Fruit fly (Drosophila melanogaster) whole organism, wandering third instar larva: ENCODE results near the gene NdufV3.

ENCODE experiments used
- Abd-B ChIP-seq: fragments of >200 bp; optimal IDR thresholded peaks from 2 replicates; lab custom pipeline; 2017; ENCODE audit warnings: missing biosample characterization, missing genetic modification characterization
- CG32264 ChIP-seq: fragments of 200-800 bp; sonication (Bioruptor generic); optimal IDR thresholded peaks from 2 replicates; lab custom pipeline; 2016; ENCODE audit warnings: missing biosample characterization, missing genetic modification characterization
- CG9705 ChIP-seq: fragments of 200-800 bp; sonication (Bioruptor generic); optimal IDR thresholded peaks from 2 replicates; lab custom pipeline; 2018; ENCODE audit warnings: missing biosample characterization, mild to moderate bottlenecking, missing genetic modification characterization
- CrebA ChIP-seq: fragments of 200-800 bp; sonication (Bioruptor generic); optimal IDR thresholded peaks from 2 replicates; lab custom pipeline; 2016; ENCODE audit warnings: missing biosample characterization, mild to moderate bottlenecking, missing genetic modification characterization, borderline replicate concordance
- HLH106 ChIP-seq: fragments of 200-800 bp; optimal IDR thresholded peaks from 3 replicates; lab custom pipeline; 2019; ENCODE audit warnings: missing biosample characterization, mild to moderate bottlenecking, missing genetic modification characterization, moderate library complexity
- Hnf4 ChIP-seq: fragments of 200-800 bp; sonication (Bioruptor generic); optimal IDR thresholded peaks from 2 replicates; lab custom pipeline; 2016; ENCODE audit warnings: missing biosample characterization, mild to moderate bottlenecking, missing genetic modification characterization
- Hr78 ChIP-seq: fragments of >200 bp; optimal IDR thresholded peaks from 2 replicates; lab custom pipeline; 2017; ENCODE audit warnings: missing biosample characterization, missing genetic modification characterization
- Jra ChIP-seq: sonication (Bioruptor generic); optimal IDR thresholded peaks from 2 replicates; lab custom pipeline; 2016; ENCODE audit warnings: missing biosample characterization, missing genetic modification characterization
- Mio ChIP-seq: sonication (Bioruptor generic); optimal IDR thresholded peaks from 2 replicates; lab custom pipeline; 2016; ENCODE audit warnings: missing biosample characterization, missing genetic modification characterization
- Myc ChIP-seq: fragments of >200 bp; optimal IDR thresholded peaks from 2 replicates; lab custom pipeline; 2017
- N ChIP-seq: fragments of >200 bp; optimal IDR thresholded peaks from 2 replicates; lab custom pipeline; 2018; ENCODE audit warnings: missing biosample characterization, missing external identifiers, missing genetic modification characterization
- OdsH ChIP-seq: fragments of 200-800 bp; sonication (Bioruptor generic); optimal IDR thresholded peaks from 2 replicates; lab custom pipeline; 2016; ENCODE audit warnings: missing biosample characterization, mild to moderate bottlenecking, missing genetic modification characterization
- Rel ChIP-seq, 2 experiments: fragments of 200-800 bp; sonication (Bioruptor generic) in 1 of 2; optimal IDR thresholded peaks; 2 replicates in 1 of 2; 3 replicates in 1 of 2; lab custom pipeline; 2016 to 2019; ENCODE audit warnings: mild to moderate bottlenecking in 2 of 2, missing biosample characterization in 2 of 2, missing genetic modification characterization in 2 of 2, moderate library complexity in 1 of 2
- dmrt93B ChIP-seq: fragments of 200-800 bp; sonication (Bioruptor generic); optimal IDR thresholded peaks from 2 replicates; lab custom pipeline; 2018; ENCODE audit warnings: missing biosample characterization, mild to moderate bottlenecking, missing genetic modification characterization
- dsf ChIP-seq: sonication (Bioruptor generic); optimal IDR thresholded peaks from 2 replicates; lab custom pipeline; 2016; ENCODE audit warnings: missing biosample characterization, missing genetic modification characterization, borderline replicate concordance
- foxo ChIP-seq, 2 experiments: fragments of 200-800 bp; sonication (Bioruptor generic); optimal IDR thresholded peaks; 2 replicates in 1 of 2; 3 replicates in 1 of 2; lab custom pipeline; 2016 to 2017; ENCODE audit warnings: missing biosample characterization in 2 of 2, missing genetic modification characterization in 2 of 2
- fru ChIP-seq: fragments of 200-800 bp; sonication (Bioruptor generic); optimal IDR thresholded peaks from 3 replicates; lab custom pipeline; 2016; ENCODE audit warnings: missing biosample characterization, mild to moderate bottlenecking, missing genetic modification characterization
- h ChIP-seq: fragments of 200-800 bp; sonication (Bioruptor generic); optimal IDR thresholded peaks from 3 replicates; lab custom pipeline; 2016; ENCODE audit warnings: missing biosample characterization, mild to moderate bottlenecking, missing genetic modification characterization
- jim ChIP-seq: fragments of 175-275, 200-325 bp; sonication (Bioruptor generic); optimal IDR thresholded peaks from 2 replicates; lab custom pipeline; 2016; ENCODE audit warnings: missing biosample characterization, mild to moderate bottlenecking, missing genetic modification characterization
- pan ChIP-seq: fragments of >200 bp; optimal IDR thresholded peaks from 2 replicates; lab custom pipeline; 2017
- rgr ChIP-seq: fragments of 200-800 bp; sonication (Bioruptor generic); optimal IDR thresholded peaks from 3 replicates; lab custom pipeline; 2016; ENCODE audit warnings: missing biosample characterization, mild to moderate bottlenecking, missing genetic modification characterization
- sage ChIP-seq: fragments of 200-800 bp; sonication (Bioruptor generic); optimal IDR thresholded peaks from 2 replicates; lab custom pipeline; 2016; ENCODE audit warnings: missing biosample characterization, mild to moderate bottlenecking, missing genetic modification characterization
- sv ChIP-seq: fragments of 200-800 bp; sonication (Bioruptor generic); optimal IDR thresholded peaks from 3 replicates; lab custom pipeline; 2016; ENCODE audit warnings: missing biosample characterization, missing genetic modification characterization
- tai ChIP-seq: sonication (Bioruptor generic); optimal IDR thresholded peaks from 2 replicates; lab custom pipeline; 2016; ENCODE audit warnings: missing biosample characterization, missing genetic modification characterization
- usp ChIP-seq: fragments of >200 bp; optimal IDR thresholded peaks from 2 replicates; lab custom pipeline; 2017; ENCODE audit warnings: missing biosample characterization, missing genetic modification characterization
- woc ChIP-seq: sonication (Bioruptor generic); optimal IDR thresholded peaks from 2 replicates; lab custom pipeline; 2016; ENCODE audit warnings: missing biosample characterization, mild to moderate bottlenecking, missing genetic modification characterization

NdufV3 gene

dm6 chrX:11367783-11368509 is 18.1 kb downstream of the NdufV3 start, which contains the start of the genes hop and Tim8:
TSS of gene hop (minus strand) at chrX:11368098.
TSS of gene Tim8 (plus strand) at chrX:11368445.
- TF ChIP-seq Myc (peak; percentile 69), Rel (GFP tag; optimal IDR thresholded peaks at IDR 0.05; lab: Kevin White, UChicago) (no peak), Rel (tag; optimal IDR thresholded peaks at IDR 0.05; lab: Kevin White, UChicago) (peak; percentile 14), CrebA (GFP tag; lab: Kevin White, UChicago) (no peak), Jra (peak; percentile 12)

- TF ChIP-seq CG9705 (GFP tag; lab: Kevin White, UChicago): no peak
- no peak for TF ChIP-seq woc
- TF ChIP-seq OdsH: no peak
- TF ChIP-seq Hnf4 (GFP tag; lab: Kevin White, UChicago): no peak
- TF ChIP-seq Rel (GFP tag; optimal IDR thresholded peaks at IDR 0.05; lab: Kevin White, UChicago): no peak
- no peak for TF ChIP-seq Rel (tag; optimal IDR thresholded peaks at IDR 0.05; lab: Kevin White, UChicago)
- TF ChIP-seq HLH106 (tag; lab: Kevin White, UChicago): no peak
- no peak for TF ChIP-seq jim (GFP tag; lab: Kevin White, UChicago)
- TF ChIP-seq rgr (GFP tag; lab: Kevin White, UChicago): no peak
- TF ChIP-seq tai (GFP tag; lab: Kevin White, UChicago): no peak
- no peak for TF ChIP-seq h (GFP tag; lab: Kevin White, UChicago)
- TF ChIP-seq sage (GFP tag; lab: Kevin White, UChicago): no peak
- no peak for TF ChIP-seq Abd-B (GFP tag; lab: Kevin White, UChicago)
- TF ChIP-seq sv (GFP tag; lab: Kevin White, UChicago): no peak
- TF ChIP-seq dmrt93B (GFP tag; lab: Kevin White, UChicago): no peak
- no peak for TF ChIP-seq Hr78 (GFP tag; lab: Kevin White, UChicago)
- no peak for TF ChIP-seq usp (GFP tag; lab: Kevin White, UChicago)
- TF ChIP-seq Mio (GFP tag; lab: Kevin White, UChicago): no peak
- no peak for TF ChIP-seq dsf (GFP tag; lab: Kevin White, UChicago)
- TF ChIP-seq pan: no peak
- TF ChIP-seq N: no peak
Measured at dm6 chrX:11369374-11369773, 19.6 kb downstream of the NdufV3 start, which contains the start of gene dlg1. TSS of gene dlg1 (plus strand) at chrX:11369665.

- TF ChIP-seq fru (GFP tag; lab: Kevin White, UChicago) (peak; percentile 26), pan (no peak), foxo (GFP tag; optimal IDR thresholded peaks at IDR 0.05; lab: Kevin White, UChicago) (peak in 1 of 2 experiments; percentile 40), sv (GFP tag; lab: Kevin White, UChicago) (no peak), Myc (no peak), dmrt93B (GFP tag; lab: Kevin White, UChicago) (no peak), Mio (GFP tag; lab: Kevin White, UChicago) (no peak), HLH106 (tag; lab: Kevin White, UChicago) (peak; percentile 36), jim (GFP tag; lab: Kevin White, UChicago) (no peak)
Measured at dm6 chrX:11370792-11371191, 21.0 kb downstream of the NdufV3 start.

dm6 chrX:11371613-11372012 is 21.8 kb downstream of the NdufV3 start:
- TF ChIP-seq CG32264 (GFP tag; lab: Kevin White, UChicago) (no peak), dmrt93B (GFP tag; lab: Kevin White, UChicago) (no peak), CrebA (GFP tag; lab: Kevin White, UChicago) (no peak), Rel (GFP tag; optimal IDR thresholded peaks at IDR 0.05; lab: Kevin White, UChicago) (no peak), Rel (tag; optimal IDR thresholded peaks at IDR 0.05; lab: Kevin White, UChicago) (no peak), Myc (no peak), usp (GFP tag; lab: Kevin White, UChicago) (no peak), HLH106 (tag; lab: Kevin White, UChicago) (no peak)

dm6 chrX:11372764-11373712 is 23.2 kb downstream of the NdufV3 start:
- TF ChIP-seq pan (no peak), HLH106 (tag; lab: Kevin White, UChicago) (peak; percentile 24)
- TF ChIP-seq, all 38 proteins: peak for 1
